Fruit fly (Drosophila melanogaster) whole organism, wandering third instar larva: ENCODE results near the gene Cog1.

Source experiments
- GATAd ChIP-seq: sonication (Bioruptor generic); optimal IDR thresholded peaks from 2 replicates; lab custom pipeline; 2016; ENCODE audit warnings: missing biosample characterization, missing genetic modification characterization
- Hnf4 ChIP-seq: fragments of 200-800 bp; sonication (Bioruptor generic); optimal IDR thresholded peaks from 2 replicates; lab custom pipeline; 2016; ENCODE audit warnings: missing biosample characterization, mild to moderate bottlenecking, missing genetic modification characterization
- Hr78 ChIP-seq: fragments of >200 bp; optimal IDR thresholded peaks from 2 replicates; lab custom pipeline; 2017; ENCODE audit warnings: missing biosample characterization, missing genetic modification characterization
- OdsH ChIP-seq: fragments of 200-800 bp; sonication (Bioruptor generic); optimal IDR thresholded peaks from 2 replicates; lab custom pipeline; 2016; ENCODE audit warnings: missing biosample characterization, mild to moderate bottlenecking, missing genetic modification characterization
- Sp1 ChIP-seq: fragments of 200-800 bp; sonication (Bioruptor generic); optimal IDR thresholded peaks from 3 replicates; lab custom pipeline; 2019; ENCODE audit warnings: missing biosample characterization, mild to moderate bottlenecking, missing genetic modification characterization, moderate library complexity
- dl ChIP-seq, 2 experiments: fragments of 175-275, 200-275 bp in 1 of 2; fragments of 200-275 bp in 1 of 2; sonication (Bioruptor generic); optimal IDR thresholded peaks; lab custom pipeline; 2018; ENCODE audit warnings: mild to moderate bottlenecking in 2 of 2, missing biosample characterization in 2 of 2, missing genetic modification characterization in 2 of 2, moderate library complexity in 2 of 2; ENCODE audit not compliant: partially characterized antibody in 2 of 2, insufficient read depth in 1 of 2
- fru ChIP-seq: fragments of 200-800 bp; sonication (Bioruptor generic); optimal IDR thresholded peaks from 3 replicates; lab custom pipeline; 2016; ENCODE audit warnings: missing biosample characterization, mild to moderate bottlenecking, missing genetic modification characterization
- jim ChIP-seq: fragments of 175-275, 200-325 bp; sonication (Bioruptor generic); optimal IDR thresholded peaks from 2 replicates; lab custom pipeline; 2016; ENCODE audit warnings: missing biosample characterization, mild to moderate bottlenecking, missing genetic modification characterization
- sv ChIP-seq: fragments of 200-800 bp; sonication (Bioruptor generic); optimal IDR thresholded peaks from 3 replicates; lab custom pipeline; 2016; ENCODE audit warnings: missing biosample characterization, missing genetic modification characterization

DNA sequence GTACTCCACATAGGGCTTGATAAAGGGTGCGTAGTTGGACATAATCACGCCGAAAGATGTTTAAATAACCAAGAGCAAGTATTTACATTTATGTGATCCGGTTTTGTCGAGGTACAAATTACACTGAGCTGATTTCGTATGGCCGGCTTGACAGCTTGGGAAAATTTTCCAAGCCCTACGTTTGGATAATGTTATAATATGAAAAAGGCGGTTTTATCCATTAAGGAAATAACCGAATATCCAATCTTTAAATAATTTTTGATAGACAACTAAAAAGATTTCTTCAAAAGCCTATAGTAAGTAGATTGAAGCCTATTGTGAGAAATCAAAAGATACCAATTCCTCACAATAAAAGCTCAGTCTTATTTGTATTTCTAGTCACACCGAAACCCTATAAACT, 24.6 kb downstream of the Cog1 start, which contains the start of the genes eIF3d2 and CG43450:
- TF ChIP-seq GATAd (GFP tag; lab: Kevin White, UChicago) (no peak), Sp1 (GFP tag; lab: Kevin White, UChicago) (no peak), jim (GFP tag; lab: Kevin White, UChicago) (no peak), fru (no peak), Hr78 (GFP tag; lab: Kevin White, UChicago) (no peak), sv (GFP tag; lab: Kevin White, UChicago) (no peak), Hnf4 (no peak), dl (GFP tag; optimal IDR thresholded peaks at IDR 0.05; lab: Kevin White, UChicago; ENCODE audit: insufficient read depth in 1 of 2, partially characterized antibody in 2 of 2) (no peak), OdsH (GFP tag; lab: Kevin White, UChicago) (no peak)
